Worm (Caenorhabditis elegans) whole organism, L2 larva: ENCODE results near the gene irld-40.

Experiments used
- F13H6.1 ChIP-seq: sonication (generic microtip); optimal IDR thresholded peaks from 2 replicates; lab custom pipeline; 2016; ENCODE audit warnings: missing genetic modification characterization, missing compliant biosample characterization
- R02D3.7 ChIP-seq: fragments of 150-350 bp; optimal IDR thresholded peaks from 2 replicates; lab custom pipeline; 2014; ENCODE audit warnings: missing biosample characterization, missing genetic modification characterization
- ZK546.5 ChIP-seq: sonication (generic microtip); optimal IDR thresholded peaks from 2 replicates; lab custom pipeline; 2017; ENCODE audit warnings: missing biosample characterization, missing genetic modification characterization
- alr-1 ChIP-seq: fragments of 150-350 bp; optimal IDR thresholded peaks from 2 replicates; lab custom pipeline; 2014; ENCODE audit warnings: missing biosample characterization, missing genetic modification characterization
- ama-1 ChIP-seq: fragments of 150-350 bp; optimal IDR thresholded peaks from 2 replicates; lab custom pipeline; 2018; ENCODE audit warnings: inconsistent platforms
- blmp-1 ChIP-seq: sonication (generic microtip); optimal IDR thresholded peaks from 2 replicates; lab custom pipeline; 2017; ENCODE audit warnings: missing genetic modification characterization, mild to moderate bottlenecking, missing compliant biosample characterization, antibody characterized with exemption, moderate library complexity; ENCODE audit not compliant: insufficient read depth
- ceh-16 ChIP-seq: fragments of 150-350 bp; optimal IDR thresholded peaks from 2 replicates; lab custom pipeline; 2014; ENCODE audit warnings: missing biosample characterization, missing genetic modification characterization
- ceh-82 ChIP-seq: fragments of 150-350 bp; optimal IDR thresholded peaks from 2 replicates; lab custom pipeline; 2014; ENCODE audit warnings: missing biosample characterization, missing genetic modification characterization
- crh-2 ChIP-seq: sonication (generic microtip); optimal IDR thresholded peaks from 2 replicates; lab custom pipeline; 2017; ENCODE audit warnings: missing biosample characterization, missing genetic modification characterization
- elt-3 ChIP-seq: sonication (generic microtip); optimal IDR thresholded peaks from 2 replicates; lab custom pipeline; 2017; ENCODE audit warnings: missing biosample characterization, missing genetic modification characterization
- fos-1 ChIP-seq: fragments of 150-350 bp; optimal IDR thresholded peaks from 2 replicates; lab custom pipeline; 2014; ENCODE audit warnings: missing biosample characterization, missing genetic modification characterization
- gmeb-1 ChIP-seq: fragments of 150-350 bp; optimal IDR thresholded peaks from 2 replicates; lab custom pipeline; 2014; ENCODE audit warnings: missing biosample characterization, missing genetic modification characterization
- lin-11 ChIP-seq: fragments of 150-350 bp; sonication (generic microtip); optimal IDR thresholded peaks from 2 replicates; lab custom pipeline; 2014; ENCODE audit warnings: missing biosample characterization, missing genetic modification characterization, inconsistent platforms, mixed read lengths
- lin-13 ChIP-seq: fragments of 150-350 bp; optimal IDR thresholded peaks from 2 replicates; lab custom pipeline; 2014; ENCODE audit warnings: missing biosample characterization, missing genetic modification reagents, missing genetic modification characterization
- lin-39 ChIP-seq: fragments of 150-350 bp; optimal IDR thresholded peaks from 2 replicates; lab custom pipeline; 2014; ENCODE audit warnings: missing biosample characterization, missing genetic modification reagents, missing genetic modification characterization
- lsy-2 ChIP-seq, 2 experiments: fragments of 150-350 bp in 1 of 2; sonication (generic microtip) in 1 of 2; optimal IDR thresholded peaks; 2 replicates each; lab custom pipeline; 2014 to 2017; ENCODE audit warnings: missing biosample characterization in 2 of 2, missing genetic modification characterization in 2 of 2
- mab-5 ChIP-seq: fragments of 150-350 bp; optimal IDR thresholded peaks from 2 replicates; lab custom pipeline; 2014; ENCODE audit warnings: missing biosample characterization, missing genetic modification characterization
- mbf-1 ChIP-seq: sonication (generic microtip); optimal IDR thresholded peaks from 2 replicates; lab custom pipeline; 2017; ENCODE audit warnings: missing biosample characterization, missing genetic modification characterization
- mdl-1 ChIP-seq, 2 experiments: fragments of 150-350 bp in 1 of 2; sonication (generic microtip) in 1 of 2; optimal IDR thresholded peaks; 2 replicates each; lab custom pipeline; 2017; ENCODE audit warnings: missing biosample characterization in 2 of 2, missing genetic modification characterization in 2 of 2
- nhr-10 ChIP-seq: sonication (generic microtip); optimal IDR thresholded peaks from 2 replicates; lab custom pipeline; 2017; ENCODE audit warnings: missing biosample characterization, missing genetic modification characterization
- nhr-12 ChIP-seq: fragments of 150-350 bp; optimal IDR thresholded peaks from 2 replicates; lab custom pipeline; 2014; ENCODE audit warnings: missing biosample characterization, missing genetic modification characterization
- nhr-21 ChIP-seq: fragments of 150-350 bp; optimal IDR thresholded peaks from 2 replicates; lab custom pipeline; 2014; ENCODE audit warnings: missing biosample characterization, missing genetic modification characterization
- nhr-237 ChIP-seq: fragments of 150-350 bp; optimal IDR thresholded peaks from 2 replicates; lab custom pipeline; 2014; ENCODE audit warnings: missing biosample characterization, missing genetic modification characterization
- nhr-77 ChIP-seq: fragments of 150-350 bp; optimal IDR thresholded peaks from 2 replicates; lab custom pipeline; 2014; ENCODE audit warnings: missing biosample characterization, missing genetic modification characterization
- sem-4 ChIP-seq: fragments of 150-350 bp; optimal IDR thresholded peaks from 2 replicates; lab custom pipeline; 2014; ENCODE audit warnings: missing biosample characterization, missing genetic modification reagents, missing genetic modification characterization
- sma-9 ChIP-seq, 2 experiments: fragments of 150-350 bp in 1 of 2; sonication (generic microtip) in 1 of 2; optimal IDR thresholded peaks; 2 replicates each; lab custom pipeline; 2014 to 2016; ENCODE audit warnings: missing genetic modification characterization in 2 of 2, mild to moderate bottlenecking in 1 of 2, missing biosample characterization in 1 of 2, missing compliant biosample characterization in 1 of 2, missing genetic modification reagents in 1 of 2, moderate library complexity in 1 of 2
- snpc-4 ChIP-seq: fragments of 150-350 bp; optimal IDR thresholded peaks from 2 replicates; lab custom pipeline; 2014; ENCODE audit warnings: missing biosample characterization, missing genetic modification characterization
- unc-39 ChIP-seq: fragments of 150-350 bp; optimal IDR thresholded peaks from 2 replicates; lab custom pipeline; 2014; ENCODE audit warnings: missing biosample characterization, missing genetic modification characterization
- unc-62 ChIP-seq: fragments of 150-350 bp; optimal IDR thresholded peaks from 2 replicates; lab custom pipeline; 2014; ENCODE audit warnings: missing biosample characterization, missing genetic modification reagents, missing genetic modification characterization
- zag-1 ChIP-seq: fragments of 150-350 bp; optimal IDR thresholded peaks from 2 replicates; lab custom pipeline; 2014; ENCODE audit warnings: missing biosample characterization, missing genetic modification characterization
- ztf-1 ChIP-seq: fragments of 200-800 bp; sonication (Bioruptor generic); conservative IDR thresholded peaks from 2 replicates; pipeline ENCODE4 v1.3.6; 2022; ENCODE audit warnings: missing genetic modification characterization, missing compliant biosample characterization
- ztf-11 ChIP-seq: sonication (generic microtip); optimal IDR thresholded peaks from 2 replicates; lab custom pipeline; 2017; ENCODE audit warnings: missing biosample characterization, missing genetic modification characterization

The irld-40 gene

DNA sequence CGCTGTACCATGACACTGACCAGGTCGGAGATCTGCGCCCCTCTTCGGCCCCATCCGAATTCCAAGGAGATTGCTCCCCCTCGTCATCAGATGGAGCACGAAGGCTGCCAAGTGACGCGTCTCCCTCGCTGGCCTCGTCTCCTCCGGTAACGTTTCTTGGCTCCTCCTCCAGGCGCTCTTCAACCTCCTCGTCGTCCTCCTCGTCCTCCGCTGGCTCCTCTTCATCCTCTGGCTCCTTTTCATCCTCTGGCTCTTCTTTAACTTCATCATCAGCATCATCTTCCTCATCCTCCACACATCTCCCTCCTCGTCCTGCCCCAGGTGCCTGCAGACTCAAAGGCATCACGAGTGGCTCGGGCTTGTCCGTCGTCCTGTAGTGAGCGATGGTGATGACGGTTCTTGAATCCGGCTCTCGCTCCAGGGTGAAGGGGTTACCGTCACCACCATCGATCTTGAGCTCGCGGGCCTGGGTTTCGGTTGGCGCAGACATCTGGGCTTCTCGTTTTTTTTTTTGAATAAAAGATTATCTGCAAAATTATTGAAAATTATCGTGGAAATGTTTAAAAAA lies 36.9 kb downstream of the irld-40 start:
- TF ChIP-seq ZK546.5 (tag; lab: Kevin White, UChicago) (no peak), mbf-1 (tag; lab: Kevin White, UChicago) (no peak), fos-1 (tag; lab: Kevin White, UChicago) (no peak), lsy-2 (tag; optimal IDR thresholded peaks at IDR 0.05; lab: Kevin White, UChicago) (no peak), ztf-11 (tag; lab: Kevin White, UChicago) (no peak), lin-39 (tag; lab: Kevin White, UChicago) (no peak), nhr-77 (tag; lab: Kevin White, UChicago) (no peak), lin-11 (tag; lab: Kevin White, UChicago) (no peak), nhr-237 (no peak), ceh-82 (tag; lab: Kevin White, UChicago) (no peak), unc-62 (no peak), ztf-1 (no peak), elt-3 (tag; lab: Kevin White, UChicago) (no peak), F13H6.1 (tag; lab: Kevin White, UChicago) (no peak), snpc-4 (tag; lab: Kevin White, UChicago) (no peak), blmp-1 (tag; lab: Kevin White, UChicago) (no peak), nhr-12 (tag; lab: Kevin White, UChicago) (no peak), ceh-16 (no peak), sma-9 (GFP tag; optimal IDR thresholded peaks at IDR 0.05; lab: Kevin White, UChicago) (no peak), sma-9 (tag; optimal IDR thresholded peaks at IDR 0.05; lab: Kevin White, UChicago) (no peak)
- TF ChIP-seq, all 48 proteins: peak for 0

DNA sequence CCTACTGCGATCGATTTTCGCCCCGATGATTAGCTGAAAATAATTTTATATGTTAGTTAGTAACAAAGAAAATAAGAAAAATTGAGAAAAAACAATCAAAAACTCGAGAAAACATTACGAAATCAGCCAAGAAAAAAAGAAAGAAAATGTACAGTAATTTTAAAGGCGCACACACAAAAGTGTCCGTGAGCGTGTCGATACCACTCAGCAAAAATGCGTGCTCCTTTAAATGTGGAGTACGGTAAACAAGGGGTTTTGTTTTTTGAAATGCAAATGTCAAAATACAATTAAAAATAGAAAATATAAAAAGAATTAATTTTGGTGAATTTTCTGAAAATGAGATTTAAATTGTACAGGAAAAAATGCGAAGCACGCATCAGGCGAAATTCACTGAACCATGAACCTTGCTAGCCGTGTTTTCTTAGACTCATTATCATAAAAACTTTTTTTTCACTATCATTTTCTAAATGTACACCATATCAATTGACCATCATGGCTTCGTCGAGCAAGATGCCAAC lies 39.3 kb downstream of the irld-40 start, which contains the start of gene srw-90:
Gene srw-90 (plus strand): TSS at position 468 of the 518 bp plus-strand sequence.
- TF ChIP-seq zag-1 (tag; lab: Kevin White, UChicago) (no peak), lsy-2 (tag; optimal IDR thresholded peaks at IDR 0.05; lab: Kevin White, UChicago) (no peak), lin-13 (GFP tag; lab: Kevin White, UChicago) (no peak), R02D3.7 (tag; lab: Kevin White, UChicago) (no peak), nhr-10 (tag; lab: Kevin White, UChicago) (no peak), nhr-21 (tag; lab: Kevin White, UChicago) (no peak), unc-62 (no peak), mab-5 (tag; lab: Kevin White, UChicago) (no peak), F13H6.1 (tag; lab: Kevin White, UChicago) (no peak), gmeb-1 (tag; lab: Kevin White, UChicago) (no peak)

DNA sequence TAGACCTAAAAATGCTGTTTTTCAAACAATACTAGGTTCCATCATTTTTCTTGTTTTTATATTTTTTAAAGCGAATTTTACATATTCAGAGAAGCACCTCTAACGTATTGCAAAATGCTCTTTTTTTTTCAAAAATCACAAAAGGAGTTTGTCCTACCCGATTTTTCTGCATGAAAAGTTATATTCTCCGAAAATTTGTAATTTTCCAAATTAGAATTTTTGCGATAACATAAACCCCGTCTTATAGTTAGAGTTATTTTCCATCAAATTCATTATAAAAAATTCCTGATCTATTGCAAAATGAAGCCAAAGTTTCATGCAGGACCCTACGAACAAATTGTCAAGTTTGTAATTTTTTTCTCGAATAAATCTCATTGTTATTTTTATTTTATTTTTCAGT lies 46.1 kb downstream of the irld-40 start, which contains the start of gene srw-99:
Gene srw-99 (plus strand): TSS at position 301 of the 400 bp plus-strand sequence.
- no peak for TF ChIP-seq ztf-11 (tag; lab: Kevin White, UChicago)
- no peak for TF ChIP-seq mdl-1 (tag; optimal IDR thresholded peaks at IDR 0.05; lab: Kevin White, UChicago)
- no peak for TF ChIP-seq nhr-10 (tag; lab: Kevin White, UChicago)
- TF ChIP-seq lsy-2 (tag; optimal IDR thresholded peaks at IDR 0.05; lab: Kevin White, UChicago), result no peak
- TF ChIP-seq ama-1, result no peak
- TF ChIP-seq lin-11 (tag; lab: Kevin White, UChicago), result no peak
- TF ChIP-seq crh-2 (tag; lab: Kevin White, UChicago), result no peak

DNA sequence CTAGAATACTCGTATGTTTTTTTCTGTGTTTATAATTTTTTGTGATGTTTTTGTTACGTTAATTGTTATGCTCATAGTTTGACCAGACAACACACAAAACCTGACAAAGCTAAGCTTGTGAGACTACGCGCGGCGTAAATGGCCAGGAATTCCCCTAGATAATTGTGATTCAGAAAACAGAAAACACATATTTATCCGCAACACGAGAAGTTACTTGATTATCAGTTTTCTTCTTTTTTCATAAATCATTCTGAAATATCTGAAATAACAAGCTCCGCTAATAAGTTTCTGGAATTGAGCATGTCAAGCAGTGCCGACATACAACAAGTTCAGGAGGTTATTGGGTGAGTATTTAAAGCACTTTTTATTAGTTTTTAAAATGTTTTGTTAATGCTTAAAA lies 48.5 kb downstream of the irld-40 start, which contains the start of gene srw-100:
Gene srw-100 (plus strand): TSS at position 301 of the 400 bp plus-strand sequence.
- TF ChIP-seq alr-1 (tag; lab: Kevin White, UChicago), result no peak
- TF ChIP-seq fos-1 (tag; lab: Kevin White, UChicago), result no peak
- no peak for TF ChIP-seq blmp-1 (tag; lab: Kevin White, UChicago)
- no peak for TF ChIP-seq unc-39
- TF ChIP-seq sem-4 (tag; lab: Kevin White, UChicago), result no peak
